Fruit fly (Drosophila melanogaster) whole organism, embryonic: Measurements from ENCODE around the gene CG13084.

ENCODE experiments used
- Asciz ChIP-seq: fragments of 200-800 bp; sonication (Bioruptor generic); optimal IDR thresholded peaks from 2 replicates; lab custom pipeline; 2017; ENCODE audit warnings: missing biosample characterization, mild to moderate bottlenecking, missing genetic modification characterization, missing genetic modification reagents
- Bteb2 ChIP-seq: fragments of 200-800 bp; sonication (Bioruptor generic); optimal IDR thresholded peaks from 2 replicates; lab custom pipeline; 2016; ENCODE audit warnings: missing biosample characterization, missing genetic modification characterization
- CG10274 ChIP-seq: fragments of 200-800 bp; sonication (Bioruptor generic); optimal IDR thresholded peaks from 3 replicates; lab custom pipeline; 2017; ENCODE audit warnings: missing biosample characterization, mild to moderate bottlenecking, missing genetic modification characterization
- CG10431 ChIP-seq: fragments of 200-800 bp; sonication (Bioruptor generic); optimal IDR thresholded peaks from 3 replicates; lab custom pipeline; 2018; ENCODE audit warnings: missing biosample characterization, mild to moderate bottlenecking, missing genetic modification characterization
- CG11093 ChIP-seq: fragments of 200-800 bp; sonication (Bioruptor generic); IDR thresholded peaks from 3 replicates; pipeline ENCODE4 v1.3.6; 2022; ENCODE audit warnings: missing biosample characterization, missing genetic modification characterization
- CG14710 ChIP-seq: fragments of 200-800 bp; sonication (Bioruptor generic); optimal IDR thresholded peaks from 3 replicates; lab custom pipeline; 2019; ENCODE audit warnings: missing biosample characterization, mild to moderate bottlenecking, missing genetic modification characterization, moderate library complexity
- CG1529 ChIP-seq: fragments of 200-800 bp; sonication (Bioruptor generic); optimal IDR thresholded peaks from 3 replicates; lab custom pipeline; 2018; ENCODE audit warnings: missing biosample characterization, missing genetic modification characterization
- CG1603 ChIP-seq: fragments of 200-800 bp; sonication (Bioruptor generic); optimal IDR thresholded peaks from 2 replicates; lab custom pipeline; 2019; ENCODE audit warnings: missing biosample characterization, mild to moderate bottlenecking, missing genetic modification characterization, moderate library complexity
- CG16813 ChIP-seq: fragments of 200-800 bp; sonication (Bioruptor generic); IDR thresholded peaks from 3 replicates; pipeline ENCODE4 v1.3.6; 2022; ENCODE audit warnings: missing biosample characterization, missing genetic modification characterization; ENCODE audit not compliant: partially characterized antibody
- CG16863 ChIP-seq: fragments of 200-800 bp; sonication (Bioruptor generic); optimal IDR thresholded peaks from 3 replicates; lab custom pipeline; 2016; ENCODE audit warnings: missing biosample characterization, missing genetic modification characterization
- CG1792 ChIP-seq: fragments of 200-800 bp; sonication (Bioruptor generic); optimal IDR thresholded peaks from 2 replicates; lab custom pipeline; 2016; ENCODE audit warnings: missing biosample characterization, missing genetic modification characterization
- CG2712 ChIP-seq: fragments of 200-800 bp; optimal IDR thresholded peaks from 3 replicates; lab custom pipeline; 2019; ENCODE audit warnings: missing biosample characterization, mild to moderate bottlenecking, missing genetic modification characterization, moderate library complexity
- CG31441 ChIP-seq: fragments of 200-800 bp; sonication (Bioruptor generic); IDR thresholded peaks from 2 replicates; pipeline ENCODE4 v1.3.6; 2022; ENCODE audit warnings: missing biosample characterization, missing genetic modification characterization
- CG3847 ChIP-seq: fragments of 200-800 bp; sonication (Bioruptor generic); IDR thresholded peaks from 2 replicates; pipeline ENCODE4 v1.3.6; 2022; ENCODE audit warnings: missing biosample characterization, missing genetic modification characterization
- CG4617 ChIP-seq: fragments of 200-800 bp; sonication (Bioruptor generic); optimal IDR thresholded peaks from 3 replicates; lab custom pipeline; 2016; ENCODE audit warnings: missing biosample characterization, missing genetic modification characterization, borderline replicate concordance
- CG5953 ChIP-seq: fragments of 200-800 bp; sonication (Bioruptor generic); IDR thresholded peaks from 2 replicates; pipeline ENCODE4 v1.3.6; 2022; ENCODE audit warnings: missing biosample characterization, missing genetic modification characterization
- CG6175 ChIP-seq: fragments of 200-800 bp; sonication (Bioruptor generic); IDR thresholded peaks from 3 replicates; pipeline ENCODE4 v1.3.6; 2022; ENCODE audit warnings: missing biosample characterization, missing genetic modification characterization
- CG6813 ChIP-seq: fragments of 200-800 bp; sonication (Bioruptor generic); optimal IDR thresholded peaks from 2 replicates; lab custom pipeline; 2017; ENCODE audit warnings: missing biosample characterization, missing genetic modification characterization, mild to moderate bottlenecking, moderate library complexity, missing genetic modification reagents
- CG7745 ChIP-seq: fragments of 200-800 bp; sonication (Bioruptor generic); optimal IDR thresholded peaks from 2 replicates; lab custom pipeline; 2018; ENCODE audit warnings: missing biosample characterization, mild to moderate bottlenecking, missing genetic modification characterization, moderate library complexity
- CG8359 ChIP-seq: fragments of 200-800 bp; sonication (Bioruptor generic); optimal IDR thresholded peaks from 2 replicates; lab custom pipeline; 2017; ENCODE audit warnings: missing biosample characterization, mild to moderate bottlenecking, missing genetic modification characterization, borderline replicate concordance
- CG8388 ChIP-seq: fragments of 200-800 bp; sonication (Bioruptor generic); optimal IDR thresholded peaks from 2 replicates; lab custom pipeline; 2019; ENCODE audit warnings: missing biosample characterization, mild to moderate bottlenecking, missing genetic modification characterization, moderate library complexity
- CG8924 ChIP-seq: fragments of 200-800 bp; optimal IDR thresholded peaks from 3 replicates; lab custom pipeline; 2019; ENCODE audit warnings: missing biosample characterization, mild to moderate bottlenecking, missing genetic modification characterization, moderate library complexity
- CTCF ChIP-seq: fragments of 200-800 bp; sonication (Bioruptor generic); optimal IDR thresholded peaks from 2 replicates; lab custom pipeline; 2017; ENCODE audit warnings: missing biosample characterization, mild to moderate bottlenecking, missing genetic modification characterization, moderate library complexity
- D ChIP-seq, 2 experiments: fragments of 200-800 bp in 1 of 2; fragments of >200 bp in 1 of 2; sonication (Bioruptor generic) in 1 of 2; optimal IDR thresholded peaks; 2 replicates in 1 of 2; 3 replicates in 1 of 2; lab custom pipeline; 2017; ENCODE audit warnings: mild to moderate bottlenecking in 1 of 2, missing biosample characterization in 1 of 2, missing genetic modification characterization in 1 of 2, missing genetic modification reagents in 1 of 2
- Dip2 ChIP-seq: fragments of 200-800 bp; sonication (Bioruptor generic); IDR thresholded peaks from 2 replicates; pipeline ENCODE4 v1.3.6; 2022; ENCODE audit warnings: missing biosample characterization, missing genetic modification characterization
- ERR ChIP-seq: fragments of 200-800 bp; sonication (Bioruptor generic); optimal IDR thresholded peaks from 2 replicates; lab custom pipeline; 2016; ENCODE audit warnings: missing biosample characterization, missing genetic modification characterization
- Eip74EF ChIP-seq, 2 experiments: fragments of 200-800 bp in 1 of 2; fragments of >200 bp in 1 of 2; sonication (Bioruptor generic) in 1 of 2; optimal IDR thresholded peaks; 2 replicates each; lab custom pipeline; 2017 to 2019; ENCODE audit warnings: missing biosample characterization in 2 of 2, missing genetic modification characterization in 2 of 2, mild to moderate bottlenecking in 1 of 2, moderate library complexity in 1 of 2
- GATAe ChIP-seq: fragments of 200-800 bp; sonication (Bioruptor generic); conservative IDR thresholded peaks from 2 replicates; pipeline ENCODE4 v1.3.6; 2022; ENCODE audit warnings: missing biosample characterization, missing genetic modification characterization
- Gug ChIP-seq: fragments of 200-800 bp; sonication (Bioruptor generic); IDR thresholded peaks from 4 replicates; pipeline ENCODE4 v1.3.6; 2022; ENCODE audit warnings: missing biosample characterization, missing genetic modification characterization
- Kr ChIP-seq: fragments of 200-800 bp; sonication (Bioruptor generic); optimal IDR thresholded peaks from 2 replicates; lab custom pipeline; 2017; ENCODE audit warnings: missing biosample characterization, mild to moderate bottlenecking, missing genetic modification characterization
- Scr ChIP-seq: fragments of 200-800 bp; sonication (Bioruptor generic); IDR thresholded peaks from 2 replicates; pipeline ENCODE4 v1.3.6; 2022; ENCODE audit warnings: missing biosample characterization, missing genetic modification characterization; ENCODE audit not compliant: partially characterized antibody
- Spps ChIP-seq: fragments of 200-800 bp; sonication (Bioruptor generic); optimal IDR thresholded peaks from 2 replicates; lab custom pipeline; 2018; ENCODE audit warnings: missing biosample characterization, mild to moderate bottlenecking, missing genetic modification characterization
- Xbp1 ChIP-seq: fragments of 200-800 bp; sonication (Bioruptor generic); optimal IDR thresholded peaks from 3 replicates; lab custom pipeline; 2016; ENCODE audit warnings: missing biosample characterization, mild to moderate bottlenecking, missing genetic modification characterization
- YL-1 ChIP-seq: fragments of 200-800 bp; sonication (Bioruptor generic); optimal IDR thresholded peaks from 3 replicates; lab custom pipeline; 2017; ENCODE audit warnings: missing biosample characterization, mild to moderate bottlenecking, missing genetic modification characterization
- ato ChIP-seq: fragments of 200-800 bp; sonication (Bioruptor generic); IDR thresholded peaks from 2 replicates; pipeline ENCODE4 v1.3.6; 2022; ENCODE audit warnings: missing biosample characterization, missing genetic modification characterization; ENCODE audit not compliant: partially characterized antibody
- bbx ChIP-seq: fragments of 200-800 bp; sonication (Bioruptor generic); IDR thresholded peaks from 2 replicates; pipeline ENCODE4 v1.3.6; 2022; ENCODE audit warnings: missing biosample characterization, missing genetic modification characterization; ENCODE audit not compliant: partially characterized antibody
- ewg ChIP-seq: fragments of 200-800 bp; sonication (Bioruptor generic); optimal IDR thresholded peaks from 3 replicates; lab custom pipeline; 2017; ENCODE audit warnings: mild to moderate bottlenecking, missing biosample characterization, missing genetic modification reagents, missing genetic modification characterization
- gsb ChIP-seq: fragments of 200-800 bp; sonication (Bioruptor generic); IDR thresholded peaks from 2 replicates; pipeline ENCODE4 v1.3.6; 2022; ENCODE audit warnings: missing biosample characterization, missing genetic modification characterization
- jing ChIP-seq: fragments of 200-800 bp; sonication (Bioruptor generic); optimal IDR thresholded peaks from 2 replicates; lab custom pipeline; 2018; ENCODE audit warnings: missing biosample characterization, mild to moderate bottlenecking, missing genetic modification characterization
- kah ChIP-seq: fragments of 200-800 bp; sonication (Bioruptor generic); optimal IDR thresholded peaks from 2 replicates; lab custom pipeline; 2018; ENCODE audit warnings: missing biosample characterization, mild to moderate bottlenecking, missing genetic modification characterization
- luna ChIP-seq: fragments of 200-800 bp; sonication (Bioruptor generic); optimal IDR thresholded peaks from 2 replicates; lab custom pipeline; 2016; ENCODE audit warnings: missing biosample characterization, missing genetic modification characterization
- pb ChIP-seq: fragments of 200-800 bp; sonication (Bioruptor generic); optimal IDR thresholded peaks from 3 replicates; lab custom pipeline; 2016; ENCODE audit warnings: missing biosample characterization, missing genetic modification characterization
- prd ChIP-seq, 3 experiments: fragments of >200 bp in 2 of 3; fragments of 200-800 bp in 1 of 3; sonication (Bioruptor generic) in 1 of 3; optimal IDR thresholded peaks in 2 of 3; IDR thresholded peaks in 1 of 3; 2 replicates in 2 of 3; 3 replicates in 1 of 3; pipeline versions ENCODE4 v1.3.6 to Lab custom; 2017 to 2022; ENCODE audit warnings: missing biosample characterization in 1 of 3, missing genetic modification characterization in 1 of 3
- slou ChIP-seq: fragments of 200-800 bp; sonication (Bioruptor generic); optimal IDR thresholded peaks from 3 replicates; lab custom pipeline; 2016; ENCODE audit warnings: missing biosample characterization, missing genetic modification characterization
- sqz ChIP-seq: fragments of 200-800 bp; sonication (Bioruptor generic); optimal IDR thresholded peaks from 3 replicates; lab custom pipeline; 2018; ENCODE audit warnings: missing biosample characterization, mild to moderate bottlenecking, missing genetic modification characterization
- stc ChIP-seq: fragments of 200-800 bp; sonication (Bioruptor generic); IDR thresholded peaks from 2 replicates; pipeline ENCODE4 v1.3.6; 2022; ENCODE audit warnings: missing biosample characterization, missing genetic modification characterization
- tup ChIP-seq: fragments of 200-800 bp; sonication (Bioruptor generic); optimal IDR thresholded peaks from 2 replicates; lab custom pipeline; 2016; ENCODE audit warnings: missing biosample characterization, mild to moderate bottlenecking, missing genetic modification characterization, moderate library complexity
- wek ChIP-seq: fragments of 200-800 bp; sonication (Bioruptor generic); optimal IDR thresholded peaks from 3 replicates; lab custom pipeline; 2018; ENCODE audit warnings: missing biosample characterization, mild to moderate bottlenecking, missing genetic modification characterization, moderate library complexity

CG13084 gene

dm6 chr2L:19530092-19530491 lies 45.4 kb downstream of the CG13084 start, which contains the start of gene CG10165 (continued):
- TF ChIP-seq kah (GFP tag; lab: Kevin White, UChicago) (no peak), CG16813 (GFP tag; lab: Robert Waterston, UW) (no peak), CG8924 (no peak), CG1792 (GFP tag; lab: Kevin White, UChicago) (no peak), CG10431 (no peak), bbx (GFP tag; lab: Robert Waterston, UW) (no peak), wek (GFP tag; lab: Kevin White, UChicago) (no peak), prd (optimal IDR thresholded peaks at IDR 0.05; lab: Kevin White, UChicago) (no peak), prd (GFP tag; IDR thresholded peaks at IDR 0.05; lab: Robert Waterston, UW) (no peak), CG14710 (tag; lab: Kevin White, UChicago) (peak; percentile 26), Bteb2 (GFP tag; lab: Kevin White, UChicago) (no peak), CG5953 (GFP tag; lab: Robert Waterston, UW) (no peak)

DNA sequence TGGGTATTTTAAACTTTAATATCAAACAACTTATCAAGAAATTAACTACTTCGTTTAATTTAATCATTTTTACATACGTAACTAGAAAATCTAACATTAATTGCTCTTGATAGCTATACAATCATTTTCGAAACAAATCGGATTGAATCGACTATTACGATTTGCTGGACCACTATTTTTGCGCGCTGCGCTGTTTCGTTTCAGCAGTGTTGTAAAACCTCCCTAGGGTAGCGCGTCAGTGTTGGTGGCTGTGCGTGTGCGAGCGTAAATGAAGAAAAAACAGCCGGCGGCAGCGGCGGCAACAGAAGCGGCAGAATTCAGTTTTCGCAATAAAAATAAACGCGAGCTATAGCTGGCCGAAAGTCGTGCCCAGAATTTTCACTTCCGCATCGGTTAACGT lies 48.5 kb downstream of the CG13084 start, which contains the start of gene CG33116:
TSS of gene CG33116 (plus strand) at position 233 of the 400 bp plus-strand sequence.
- TF ChIP-seq CG10274 (GFP tag; lab: Kevin White, UChicago), result peak; percentile 24
- peak; percentile 77 for TF ChIP-seq CG8388 (GFP tag; lab: Kevin White, UChicago)
- peak; percentile 76 for TF ChIP-seq CG1529
- TF ChIP-seq CG4617, result peak; percentile 71
- peak; percentile 72 for TF ChIP-seq Gug
- TF ChIP-seq CG11093, result peak; percentile 20; the same call in 1 of the 3 replicates
- no peak for TF ChIP-seq Dip2 (GFP tag; lab: Robert Waterston, UW)
- no peak for TF ChIP-seq GATAe (GFP tag; lab: Robert Waterston, UW)
- no peak for TF ChIP-seq D (optimal IDR thresholded peaks at IDR 0.05; lab: Kevin White, UChicago)
- TF ChIP-seq D (GFP tag; optimal IDR thresholded peaks at IDR 0.05; lab: Kevin White, UChicago), result peak; percentile 63
- TF ChIP-seq YL-1 (GFP tag; lab: Kevin White, UChicago), result peak; percentile 68
- 0 out of 2 replicates have a peak, but pooled peaks have one; percentile 25 for TF ChIP-seq ato (GFP tag; lab: Robert Waterston, UW)
- TF ChIP-seq ERR (GFP tag; lab: Kevin White, UChicago), result peak; percentile 60
- peak; percentile 56 for TF ChIP-seq Spps (tag; lab: Kevin White, UChicago)
- peak; percentile 62; the same call in 1 of the 3 replicates for TF ChIP-seq CG6175
- TF ChIP-seq tup, result peak; percentile 66
- TF ChIP-seq slou, result peak; percentile 77
- TF ChIP-seq Asciz (GFP tag; lab: Kevin White, UChicago), result peak; percentile 68
- peak; percentile 67 for TF ChIP-seq ewg (GFP tag; lab: Kevin White, UChicago)
- TF ChIP-seq CG2712 (tag; lab: Kevin White, UChicago), result peak; percentile 84
- peak; percentile 30 for TF ChIP-seq CTCF (GFP tag; lab: Kevin White, UChicago)
- TF ChIP-seq jing (GFP tag; lab: Kevin White, UChicago), result peak; percentile 56
- TF ChIP-seq Scr, result peak; percentile 27; the same call in 1 of the 2 replicates
- no peak for TF ChIP-seq Kr (GFP tag; lab: Kevin White, UChicago)
- peak in 1 of 2 experiments; percentile 53 for TF ChIP-seq Eip74EF (GFP tag; optimal IDR thresholded peaks at IDR 0.05; lab: Kevin White, UChicago)
- TF ChIP-seq luna (GFP tag; lab: Kevin White, UChicago), result peak; percentile 12
- TF ChIP-seq stc (GFP tag; lab: Robert Waterston, UW), result peak; percentile 66
- peak; percentile 75 for TF ChIP-seq pb (GFP tag; lab: Kevin White, UChicago)
- TF ChIP-seq CG1603 (tag; lab: Kevin White, UChicago), result peak; percentile 79
- TF ChIP-seq CG6813 (GFP tag; lab: Kevin White, UChicago), result peak; percentile 72
- TF ChIP-seq CG3847, result peak; percentile 83
- peak; percentile 65 for TF ChIP-seq CG16863 (GFP tag; lab: Kevin White, UChicago)
- TF ChIP-seq sqz (GFP tag; lab: Kevin White, UChicago), result peak; percentile 88
- TF ChIP-seq Xbp1 (GFP tag; lab: Kevin White, UChicago), result peak; percentile 89
- TF ChIP-seq CG31441 (GFP tag; lab: Robert Waterston, UW), result peak; percentile 85
- TF ChIP-seq CG7745 (tag; lab: Kevin White, UChicago), result peak; percentile 14
- peak; percentile 42 for TF ChIP-seq CG8359 (GFP tag; lab: Kevin White, UChicago)
- TF ChIP-seq gsb (GFP tag; lab: Robert Waterston, UW), result peak; percentile 63
